Worm (Caenorhabditis elegans): ENCODE data around the gene wrb-1.
"Not testable (repeated sequence)": the region's sequence is repeated elsewhere in the genome, so short reads cannot be mapped to it uniquely, and the experiment has no call there.

The wrb-1 gene

DNA sequence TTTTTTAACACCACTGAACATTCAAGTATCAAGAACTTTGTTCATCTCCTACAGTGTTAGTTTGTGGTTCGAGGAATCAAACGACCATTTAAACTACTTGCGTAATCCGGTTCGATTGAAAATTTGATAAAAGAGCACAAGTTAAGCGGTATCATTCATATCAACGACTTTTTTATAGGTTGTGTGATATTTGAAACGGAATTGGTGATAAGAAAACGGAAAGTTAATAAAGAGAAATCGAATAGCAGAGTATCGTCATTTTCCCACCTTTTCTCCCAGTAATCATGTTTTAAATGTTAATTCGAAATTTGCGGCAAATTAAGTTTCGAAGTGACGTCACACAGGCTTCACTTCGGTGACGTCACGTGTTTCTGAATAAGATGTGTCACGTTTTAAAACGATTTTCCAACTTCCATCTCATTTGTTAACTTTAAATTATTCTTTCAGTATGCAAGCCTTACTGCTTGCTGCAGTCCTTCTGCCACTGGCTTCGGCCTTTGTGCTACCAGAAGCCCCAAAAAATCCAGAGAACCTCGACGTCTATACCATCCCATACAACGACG, 19.5 kb upstream of the wrb-1 start, which contains the start of gene T21H3.1 (continued):
- TF ChIP-seq pqm-1 (tag; optimal IDR thresholded peaks at IDR 0.05), result peak; percentile 95

ce11 chrV:1179279-1179678, 16.6 kb upstream of the wrb-1 start, which contains the start of gene F25A2.1:
Gene F25A2.1 (plus strand): TSS chrV:1179579.
- no peak for TF ChIP-seq mdl-1 (tag; optimal IDR thresholded peaks at IDR 0.05)
- TF ChIP-seq dmd-6 (GFP tag; IDR thresholded peaks at IDR 0.05), result peak; percentile 51
- TF ChIP-seq ZK546.5 (tag; optimal IDR thresholded peaks at IDR 0.05), result no peak
- no peak for TF ChIP-seq Y5F2A.4 (GFP tag; optimal IDR thresholded peaks at IDR 0.05)
- peak in 1 of 2 experiments; percentile 43 for TF ChIP-seq unc-62 (GFP tag; optimal IDR thresholded peaks at IDR 0.05 in 1 of 2)
- no peak for TF ChIP-seq unc-62 (tag; optimal IDR thresholded peaks at IDR 0.05)
- TF ChIP-seq set-16 (GFP tag; IDR thresholded peaks at IDR 0.05), result no peak

- peak; percentile 18 for TF ChIP-seq lin-13 (GFP tag; optimal IDR thresholded peaks at IDR 0.05)
- 0 out of 4 replicates have a peak, but pooled peaks have one; percentile 54 to 61 for TF ChIP-seq madf-5 (GFP tag; IDR thresholded peaks at IDR 0.05)
- TF ChIP-seq hlh-11 (tag; optimal IDR thresholded peaks at IDR 0.05), result peak; percentile 18
- TF ChIP-seq R02D3.7 (tag; optimal IDR thresholded peaks at IDR 0.05), result peak; percentile 79
- peak; percentile 71; the same call in 1 of the 2 replicates for TF ChIP-seq D1046.2 (GFP tag; IDR thresholded peaks at IDR 0.05)
- TF ChIP-seq egl-43 (GFP tag; IDR thresholded peaks at IDR 0.05), result peak; percentile 30; the same call in 1 of the 2 replicates
- TF ChIP-seq rbr-2 (tag; optimal IDR thresholded peaks at IDR 0.05), result peak; percentile 60
- peak; percentile 45 for TF ChIP-seq dpl-1 (GFP tag; optimal IDR thresholded peaks at IDR 0.05)
- TF ChIP-seq arid-1 (GFP tag; conservative IDR thresholded peaks at IDR 0.05), result peak; percentile 65
- peak; percentile 66 for TF ChIP-seq ctbp-1 (GFP tag; IDR thresholded peaks at IDR 0.05)
- peak; percentile 68 for TF ChIP-seq zfp-3 (GFP tag; conservative IDR thresholded peaks at IDR 0.05)
- peak; percentile 73; the same call in 1 of the 2 replicates for TF ChIP-seq dmd-9 (GFP tag; IDR thresholded peaks at IDR 0.05)
- TF ChIP-seq mes-2 (tag; optimal IDR thresholded peaks at IDR 0.05; ENCODE audit: poor library complexity, severe bottlenecking), result peak; percentile 91
- TF ChIP-seq duxl-1 (tag; optimal IDR thresholded peaks at IDR 0.05; ENCODE audit: poor library complexity), result peak; percentile 19
- TF ChIP-seq lsy-2 (tag; optimal IDR thresholded peaks at IDR 0.05), result peak in 1 of 2 experiments; percentile 50
- peak; percentile 80 for TF ChIP-seq ZK337.2 (GFP tag; IDR thresholded peaks at IDR 0.05)
- TF ChIP-seq F37D6.2 (tag; optimal IDR thresholded peaks at IDR 0.05), result peak; percentile 41
- TF ChIP-seq nhr-102 (tag; optimal IDR thresholded peaks at IDR 0.05), result peak; percentile 17
- peak; percentile 77 for TF ChIP-seq hmg-1.1 (GFP tag; IDR thresholded peaks at IDR 0.05)
- TF ChIP-seq T20F7.1 (GFP tag; optimal IDR thresholded peaks at IDR 0.05), result peak; percentile 83
- TF ChIP-seq unc-130 (GFP tag; optimal IDR thresholded peaks at IDR 0.05), result peak; percentile 69
- peak; percentile 58 for TF ChIP-seq mep-1 (tag; optimal IDR thresholded peaks at IDR 0.05)
- TF ChIP-seq ceh-20 (GFP tag; IDR thresholded peaks at IDR 0.05), result 0 out of 2 replicates have a peak, but pooled peaks have one; percentile 39
- not testable (repeated sequence) for TF ChIP-seq daf-16 (GFP tag; optimal IDR thresholded peaks at IDR 0.05); pha-4 (tag; optimal IDR thresholded peaks at IDR 0.05)
- TF ChIP-seq daf-16 (tag; optimal IDR thresholded peaks at IDR 0.05), result peak; percentile 16
- peak in 1 of 2 experiments; percentile 9 for TF ChIP-seq hif-1 (tag; optimal IDR thresholded peaks at IDR 0.05)
- TF ChIP-seq snpc-1.2 (GFP tag; IDR thresholded peaks at IDR 0.05), result peak; percentile 45; the same call in 1 of the 2 replicates
- TF ChIP-seq vab-7 (GFP tag; IDR thresholded peaks at IDR 0.05), result peak; percentile 76
- TF ChIP-seq nhr-42 (GFP tag; IDR thresholded peaks at IDR 0.05), result 0 out of 2 replicates have a peak, but pooled peaks have one; percentile 49
- TF ChIP-seq ceh-44 (GFP tag; IDR thresholded peaks at IDR 0.05), result peak; percentile 77
- peak; percentile 57; the same call in 1 of the 2 replicates for TF ChIP-seq madf-9 (GFP tag; conservative IDR thresholded peaks at IDR 0.05)
- peak; percentile 61; the same call in 1 of the 2 replicates for TF ChIP-seq tra-1 (GFP tag; IDR thresholded peaks at IDR 0.05)
- TF ChIP-seq lin-38 (GFP tag; IDR thresholded peaks at IDR 0.05), result peak; percentile 96
- peak; percentile 28; the same call in 1 of the 2 replicates for TF ChIP-seq set-16 (GFP tag; IDR thresholded peaks at IDR 0.05)
- peak; percentile 56 for TF ChIP-seq pha-4 (GFP tag; IDR thresholded peaks at IDR 0.05)
- 0 out of 2 replicates have a peak, but pooled peaks have one; percentile 22 for TF ChIP-seq Y75B8A.6 (GFP tag; IDR thresholded peaks at IDR 0.05)
Measured at ce11 chrV:1197064-1197724, 1.3 kb downstream of the wrb-1 start.
